Fruit fly (Drosophila melanogaster): ENCODE data around the gene Ir76a.

DNA sequence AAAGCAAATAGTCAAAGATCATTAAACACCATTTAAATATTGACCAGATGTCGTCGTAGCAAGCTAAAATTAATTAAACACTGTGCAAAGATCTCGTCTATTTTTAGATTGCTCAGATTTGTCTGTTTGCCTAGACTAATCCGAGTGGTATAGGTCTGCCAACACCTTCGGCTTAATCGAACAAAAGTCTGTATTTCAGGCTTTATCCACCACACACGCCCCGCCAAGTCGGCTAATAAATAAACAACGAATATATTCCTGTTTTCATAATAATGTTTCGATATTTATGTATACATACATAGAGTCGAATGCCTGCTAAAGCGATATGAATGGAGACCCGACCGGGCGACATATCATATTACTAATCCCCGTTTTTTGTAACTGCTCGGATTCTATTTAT lies 20.5 kb upstream of the Ir76a start:
- TF ChIP-seq CG12391 (tag; optimal IDR thresholded peaks at IDR 0.05) (no peak), HmgD (GFP tag; optimal IDR thresholded peaks at IDR 0.05) (no peak), Dll (GFP tag; IDR thresholded peaks at IDR 0.05; ENCODE audit: partially characterized antibody) (no peak), ro (GFP tag; IDR thresholded peaks at IDR 0.05) (no peak), Sin3A (optimal IDR thresholded peaks at IDR 0.05) (no peak), fd3F (GFP tag; optimal IDR thresholded peaks at IDR 0.05) (no peak)
